Fruit fly (Drosophila melanogaster) whole organism: ENCODE measurements around the gene CG31223.

Experiments used
- CG8478 ChIP-seq: fragments of >200 bp; optimal IDR thresholded peaks from 2 replicates; lab custom pipeline; 2018; ENCODE audit warnings: inconsistent platforms
- Dll ChIP-seq: fragments of >200 bp; optimal IDR thresholded peaks from 2 replicates; lab custom pipeline; 2017
- EcR ChIP-seq, 2 experiments: fragments of >200 bp; optimal IDR thresholded peaks; 2 replicates each; lab custom pipeline; 2017; ENCODE audit warnings: missing biosample characterization in 2 of 2, missing genetic modification characterization in 2 of 2, missing genetic modification reagents in 2 of 2
- pan ChIP-seq: fragments of >200 bp; optimal IDR thresholded peaks from 2 replicates; lab custom pipeline; 2017
- psq ChIP-seq: fragments of >200 bp; optimal IDR thresholded peaks from 2 replicates; lab custom pipeline; 2017
- usp ChIP-seq: fragments of >200 bp; optimal IDR thresholded peaks from 2 replicates; lab custom pipeline; 2017; ENCODE audit warnings: missing biosample characterization, missing genetic modification characterization, mixed read lengths

CG31223 gene

dm6 chr3R:20836257-20836856, 5.4 kb downstream of the CG31223 start:
- no peak for TF ChIP-seq CG8478
- TF ChIP-seq EcR (GFP tag; optimal IDR thresholded peaks at IDR 0.05; lab: Kevin White, UChicago), result no peak
- TF ChIP-seq Dll (lab: Kevin White, UChicago), result no peak
- TF ChIP-seq usp, result no peak
- TF ChIP-seq pan (lab: Kevin White, UChicago), result no peak
- no peak for TF ChIP-seq psq

dm6 chr3R:20837242-20837664, 6.3 kb downstream of the CG31223 start:
- no peak for TF ChIP-seq psq
- no peak for TF ChIP-seq EcR (GFP tag; optimal IDR thresholded peaks at IDR 0.05; lab: Kevin White, UChicago)
- TF ChIP-seq CG8478, result no peak
- TF ChIP-seq Dll (lab: Kevin White, UChicago), result no peak
- TF ChIP-seq pan (lab: Kevin White, UChicago), result no peak
- no peak for TF ChIP-seq usp

- no peak for TF ChIP-seq Dll (lab: Kevin White, UChicago)
- no peak for TF ChIP-seq pan (lab: Kevin White, UChicago)
- TF ChIP-seq CG8478, result no peak
- no peak for TF ChIP-seq usp
- no peak for TF ChIP-seq psq
- no peak for TF ChIP-seq EcR (GFP tag; optimal IDR thresholded peaks at IDR 0.05; lab: Kevin White, UChicago)
Measured at dm6 chr3R:20838787-20839186, 7.9 kb downstream of the CG31223 start.

- TF ChIP-seq CG8478 (no peak), EcR (GFP tag; optimal IDR thresholded peaks at IDR 0.05; lab: Kevin White, UChicago) (no peak), pan (lab: Kevin White, UChicago) (no peak), usp (no peak), Dll (lab: Kevin White, UChicago) (no peak), psq (no peak)
Measured at dm6 chr3R:20841840-20842239, 10.9 kb downstream of the CG31223 start, which contains the start of gene CG15695. CG15695 (plus strand) TSS chr3R:20842140.

dm6 chr3R:20845493-20845892, 14.6 kb downstream of the CG31223 start:
- no peak for TF ChIP-seq usp
- no peak for TF ChIP-seq CG8478
- no peak for TF ChIP-seq psq
- TF ChIP-seq pan (lab: Kevin White, UChicago), result no peak
- TF ChIP-seq EcR (GFP tag; optimal IDR thresholded peaks at IDR 0.05; lab: Kevin White, UChicago), result no peak
- no peak for TF ChIP-seq Dll (lab: Kevin White, UChicago)

- no peak for TF ChIP-seq psq
- no peak for TF ChIP-seq usp
- no peak for TF ChIP-seq EcR (GFP tag; optimal IDR thresholded peaks at IDR 0.05; lab: Kevin White, UChicago)
- TF ChIP-seq CG8478, result no peak
- TF ChIP-seq Dll (lab: Kevin White, UChicago), result no peak
- no peak for TF ChIP-seq pan (lab: Kevin White, UChicago)
Measured at dm6 chr3R:20846316-20846715, 15.4 kb downstream of the CG31223 start.

dm6 chr3R:20846768-20847167, 15.8 kb downstream of the CG31223 start, which contains the start of gene CG15696:
CG15696 (plus strand) TSS chr3R:20847068.
- TF ChIP-seq EcR (GFP tag; optimal IDR thresholded peaks at IDR 0.05; lab: Kevin White, UChicago) (no peak), usp (no peak)

- TF ChIP-seq EcR (GFP tag; optimal IDR thresholded peaks at IDR 0.05; lab: Kevin White, UChicago) (no peak), Dll (lab: Kevin White, UChicago) (no peak), pan (lab: Kevin White, UChicago) (no peak), psq (no peak), usp (no peak), CG8478 (no peak)
Measured at dm6 chr3R:20850395-20851039, 19.6 kb downstream of the CG31223 start, which contains the start of gene RpS30. RpS30 (plus strand) TSS chr3R:20850516.

dm6 chr3R:20859845-20860244, 28.9 kb downstream of the CG31223 start, which contains the start of gene Ir93a:
Ir93a (minus strand) TSS chr3R:20859945.
- TF ChIP-seq Dll (lab: Kevin White, UChicago) (no peak), psq (no peak), pan (lab: Kevin White, UChicago) (no peak), usp (no peak)

- TF ChIP-seq usp, result no peak
Measured at dm6 chr3R:20866204-20866603, 35.3 kb downstream of the CG31223 start, which contains the start of gene KaiR1D. KaiR1D (minus strand) TSS chr3R:20866231.

- TF ChIP-seq EcR (GFP tag; optimal IDR thresholded peaks at IDR 0.05; lab: Kevin White, UChicago), result no peak
Measured at dm6 chr3R:20870736-20871135, 39.8 kb downstream of the CG31223 start, which contains the start of gene TotA. TotA (plus strand) TSS chr3R:20871036.

dm6 chr3R:20872688-20873087, 41.8 kb downstream of the CG31223 start, which contains the start of gene TotC:
TotC (plus strand) TSS chr3R:20872988.
- TF ChIP-seq CG8478 (no peak), Dll (lab: Kevin White, UChicago) (no peak), pan (lab: Kevin White, UChicago) (no peak), psq (no peak), usp (no peak), EcR (GFP tag; optimal IDR thresholded peaks at IDR 0.05; lab: Kevin White, UChicago) (no peak)

dm6 chr3R:20873638-20874037, 42.7 kb downstream of the CG31223 start, which contains the start of gene TotB:
TotB (plus strand) TSS chr3R:20873938.
- TF ChIP-seq Dll (lab: Kevin White, UChicago), result no peak
- TF ChIP-seq usp, result no peak
- no peak for TF ChIP-seq EcR (GFP tag; optimal IDR thresholded peaks at IDR 0.05; lab: Kevin White, UChicago)
- no peak for TF ChIP-seq pan (lab: Kevin White, UChicago)
- TF ChIP-seq CG8478, result no peak
- TF ChIP-seq psq, result no peak
